Worm (Caenorhabditis elegans): ENCODE results near the gene marc-5.

DNA sequence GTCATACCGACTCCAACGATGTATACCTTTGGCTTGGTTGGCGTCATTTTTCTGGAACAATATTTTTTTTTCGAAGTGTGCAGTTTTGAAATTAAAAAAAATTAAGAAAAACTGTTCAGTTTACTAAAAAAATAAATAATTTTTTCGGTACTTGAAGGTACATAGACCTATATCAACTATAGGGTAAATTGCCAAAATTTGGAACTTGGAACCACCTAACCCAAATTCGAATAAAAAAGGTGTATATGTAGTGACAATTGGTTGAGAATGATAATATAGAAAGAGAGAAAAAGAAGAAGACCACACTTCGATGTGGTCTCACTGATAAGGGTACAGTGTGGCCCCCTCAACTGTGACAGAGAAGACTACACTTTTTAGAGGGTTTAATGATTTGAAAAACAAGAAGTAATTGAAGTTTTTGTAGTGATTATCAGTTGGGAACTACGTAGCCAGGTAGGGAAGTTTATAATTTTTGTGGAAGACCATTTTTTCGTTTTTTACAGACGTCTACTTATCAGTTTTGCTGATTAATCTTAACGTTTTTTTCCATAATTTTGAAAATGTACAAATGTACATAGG, 46.4 kb upstream of the marc-5 start, which contains the start of gene daf-22:
- TF ChIP-seq mel-28 (tag; optimal IDR thresholded peaks at IDR 0.05; ENCODE audit: borderline replicate concordance) (no peak), efl-1 (GFP tag; optimal IDR thresholded peaks at IDR 0.05) (no peak), egl-44 (GFP tag; IDR thresholded peaks at IDR 0.05) (no peak), hmg-1.2 (GFP tag; IDR thresholded peaks at IDR 0.05) (no peak), snpc-3.4 (tag; optimal IDR thresholded peaks at IDR 0.05) (no peak)

All from whole organism, young adult.